Worm (Caenorhabditis elegans) whole organism, L1 larva: Measurements from ENCODE around the gene doxa-1.

Experiments
- C16A3.4 ChIP-seq: fragments of 150-350 bp; optimal IDR thresholded peaks from 2 replicates; lab custom pipeline; 2014; ENCODE audit warnings: missing biosample characterization, missing genetic modification characterization
- F16B12.6 ChIP-seq: fragments of 150-350 bp; optimal IDR thresholded peaks from 2 replicates; lab custom pipeline; 2014; ENCODE audit warnings: missing biosample characterization, missing genetic modification characterization
- Y116A8C.19 ChIP-seq: sonication (generic microtip); optimal IDR thresholded peaks from 2 replicates; lab custom pipeline; 2016; ENCODE audit warnings: missing compliant biosample characterization, missing genetic modification characterization, borderline replicate concordance
- alr-1 ChIP-seq: fragments of 200-800 bp; sonication (Bioruptor generic); optimal IDR thresholded peaks from 2 replicates; lab custom pipeline; 2018; ENCODE audit warnings: borderline replicate concordance, mild to moderate bottlenecking, missing genetic modification characterization, missing compliant biosample characterization
- aly-2 ChIP-seq: fragments of 150-350 bp; optimal IDR thresholded peaks from 2 replicates; lab custom pipeline; 2014; ENCODE audit warnings: missing biosample characterization, missing genetic modification characterization
- blmp-1 ChIP-seq: fragments of 150-350 bp; optimal IDR thresholded peaks from 2 replicates; lab custom pipeline; 2014; ENCODE audit warnings: missing biosample characterization, missing genetic modification characterization
- ceh-8 ChIP-seq: fragments of 200-800 bp; sonication (Bioruptor generic); optimal IDR thresholded peaks from 2 replicates; lab custom pipeline; 2018; ENCODE audit warnings: mild to moderate bottlenecking, missing genetic modification characterization, moderate library complexity, missing compliant biosample characterization
- ceh-90 ChIP-seq: sonication (generic microtip); optimal IDR thresholded peaks from 2 replicates; lab custom pipeline; 2016; ENCODE audit warnings: missing genetic modification characterization, missing compliant biosample characterization
- dpl-1 ChIP-seq, 3 experiments: fragments of 150-350 bp in 2 of 3; sonication (generic microtip) in 1 of 3; optimal IDR thresholded peaks; 2 replicates each; lab custom pipeline; 2014 to 2017; ENCODE audit warnings: missing biosample characterization in 3 of 3, missing genetic modification characterization in 3 of 3, missing genetic modification reagents in 3 of 3
- efl-1 ChIP-seq, 4 experiments: fragments of 150-350 bp; optimal IDR thresholded peaks in 3 of 4; peaks in 1 of 4; 1 replicate in 1 of 4; 2 replicates in 3 of 4; lab custom pipeline; 2014; ENCODE audit warnings: missing biosample characterization in 2 of 4, missing genetic modification characterization in 2 of 4, missing genetic modification reagents in 2 of 4
- efl-3 ChIP-seq: fragments of 200-800 bp; sonication (Bioruptor generic); optimal IDR thresholded peaks from 2 replicates; lab custom pipeline; 2018; ENCODE audit warnings: mild to moderate bottlenecking, missing genetic modification characterization, missing compliant biosample characterization
- egl-13 ChIP-seq: sonication (generic microtip); optimal IDR thresholded peaks from 2 replicates; lab custom pipeline; 2016; ENCODE audit warnings: missing genotype, missing genetic modification reagents, missing genetic modification characterization, missing compliant biosample characterization
- elt-3 ChIP-seq, 6 experiments: fragments of 150-350 bp in 1 of 6; sonication (generic microtip); optimal IDR thresholded peaks; 2 replicates each; lab custom pipeline; 2017 to 2018; ENCODE audit warnings: missing biosample characterization in 6 of 6, missing genetic modification characterization in 6 of 6, inconsistent platforms in 1 of 6
- ets-5 ChIP-seq: fragments of 200-800 bp; sonication (Bioruptor generic); IDR thresholded peaks from 2 replicates; pipeline ENCODE4 v1.3.6; 2022; ENCODE audit warnings: missing genetic modification characterization, missing compliant biosample characterization
- fkh-10 ChIP-seq: sonication (generic microtip); optimal IDR thresholded peaks from 2 replicates; lab custom pipeline; 2017; ENCODE audit warnings: missing biosample characterization, missing genetic modification reagents, missing genetic modification characterization
- fkh-4 ChIP-seq: sonication (generic microtip); optimal IDR thresholded peaks from 2 replicates; lab custom pipeline; 2016; ENCODE audit warnings: missing compliant biosample characterization, missing genetic modification characterization, borderline replicate concordance
- fkh-8 ChIP-seq: sonication (generic microtip); optimal IDR thresholded peaks from 2 replicates; lab custom pipeline; 2016; ENCODE audit warnings: mild to moderate bottlenecking, missing genetic modification characterization, missing compliant biosample characterization
- grh-1 ChIP-seq: fragments of 200-800 bp; sonication (Bioruptor generic); IDR thresholded peaks from 2 replicates; pipeline ENCODE4 v1.3.6; 2022; ENCODE audit warnings: missing genetic modification reagents, missing genetic modification characterization, missing compliant biosample characterization
- hlh-4 ChIP-seq: sonication (generic microtip); optimal IDR thresholded peaks from 2 replicates; lab custom pipeline; 2016; ENCODE audit warnings: mild to moderate bottlenecking, missing genetic modification characterization, missing compliant biosample characterization
- irx-1 ChIP-seq: sonication (generic microtip); optimal IDR thresholded peaks from 2 replicates; lab custom pipeline; 2016; ENCODE audit warnings: missing genetic modification characterization, missing compliant biosample characterization
- isw-1 ChIP-seq: fragments of 200-800 bp; sonication (Bioruptor generic); IDR thresholded peaks from 2 replicates; pipeline ENCODE4 v1.3.6; 2022; ENCODE audit warnings: missing genetic modification characterization, missing compliant biosample characterization
- jun-1 ChIP-seq: fragments of 150-350 bp; optimal IDR thresholded peaks from 2 replicates; lab custom pipeline; 2014; ENCODE audit warnings: missing biosample characterization, missing genetic modification reagents, missing genetic modification characterization
- lin-13 ChIP-seq: fragments of 150-350 bp; optimal IDR thresholded peaks from 2 replicates; lab custom pipeline; 2014; ENCODE audit warnings: missing biosample characterization, missing genetic modification reagents, missing genetic modification characterization
- lin-14 ChIP-seq: fragments of 200-800 bp; sonication (Bioruptor generic); optimal IDR thresholded peaks from 2 replicates; lab custom pipeline; 2018; ENCODE audit warnings: mild to moderate bottlenecking, missing genetic modification characterization, moderate library complexity, missing compliant biosample characterization
- lin-15B ChIP-seq: fragments of 150-350 bp; sonication (generic microtip); optimal IDR thresholded peaks from 3 replicates; lab custom pipeline; 2014; ENCODE audit warnings: missing biosample characterization, missing genetic modification characterization
- lin-35 ChIP-seq, 2 experiments: fragments of 150-350 bp; optimal IDR thresholded peaks; 2 replicates each; lab custom pipeline; 2014; ENCODE audit warnings: missing biosample characterization in 2 of 2, missing genetic modification characterization in 2 of 2, missing genetic modification reagents in 2 of 2
- lsy-2 ChIP-seq, 2 experiments: fragments of 150-350 bp; optimal IDR thresholded peaks; 2 replicates each; lab custom pipeline; 2014; ENCODE audit warnings: missing biosample characterization in 2 of 2, missing genetic modification characterization in 2 of 2
- mab-9 ChIP-seq: fragments of 200-800 bp; sonication (Bioruptor generic); IDR thresholded peaks from 2 replicates; pipeline ENCODE4 v1.3.6; 2022; ENCODE audit warnings: missing genetic modification reagents, missing genetic modification characterization, missing compliant biosample characterization
- mef-2 ChIP-seq: fragments of 150-350 bp; optimal IDR thresholded peaks from 2 replicates; lab custom pipeline; 2014; ENCODE audit warnings: missing biosample characterization, missing genetic modification characterization
- mep-1 ChIP-seq: fragments of 150-350 bp; optimal IDR thresholded peaks from 2 replicates; lab custom pipeline; 2014; ENCODE audit warnings: missing biosample characterization, missing genetic modification characterization
- nhr-11 ChIP-seq: fragments of 150-350 bp; optimal IDR thresholded peaks from 2 replicates; lab custom pipeline; 2014; ENCODE audit warnings: missing biosample characterization, missing genetic modification characterization
- nhr-237 ChIP-seq: fragments of 150-350 bp; optimal IDR thresholded peaks from 2 replicates; lab custom pipeline; 2014; ENCODE audit warnings: missing biosample characterization, missing genetic modification characterization
- nhr-28 ChIP-seq: fragments of 150-350 bp; optimal IDR thresholded peaks from 2 replicates; lab custom pipeline; 2014; ENCODE audit warnings: missing biosample characterization, missing genetic modification characterization
- nhr-77 ChIP-seq: fragments of 150-350 bp; optimal IDR thresholded peaks from 2 replicates; lab custom pipeline; 2014; ENCODE audit warnings: missing biosample characterization, missing genetic modification characterization
- nhr-84 ChIP-seq: sonication (generic microtip); optimal IDR thresholded peaks from 2 replicates; lab custom pipeline; 2017; ENCODE audit warnings: missing biosample characterization, missing genetic modification characterization
- nhr-85 ChIP-seq: sonication (generic microtip); peaks from one replicate; lab custom pipeline; 2016; ENCODE audit warnings: missing genetic modification characterization, inconsistent platforms, missing compliant biosample characterization
- nhr-90 ChIP-seq: sonication (generic microtip); optimal IDR thresholded peaks from 2 replicates; lab custom pipeline; 2016; ENCODE audit warnings: mild to moderate bottlenecking, missing genetic modification characterization, missing compliant biosample characterization; ENCODE audit not compliant: poor library complexity
- pag-3 ChIP-seq: sonication (generic microtip); optimal IDR thresholded peaks from 2 replicates; lab custom pipeline; 2017; ENCODE audit warnings: missing genetic modification characterization, mild to moderate bottlenecking, missing compliant biosample characterization, antibody characterized with exemption, borderline replicate concordance; ENCODE audit not compliant: insufficient read depth
- pax-3 ChIP-seq: fragments of 200-800 bp; sonication (Bioruptor generic); optimal IDR thresholded peaks from 2 replicates; lab custom pipeline; 2018; ENCODE audit warnings: mild to moderate bottlenecking, missing genetic modification characterization, moderate library complexity, missing compliant biosample characterization
- rnt-1 ChIP-seq: sonication (generic microtip); optimal IDR thresholded peaks from 2 replicates; lab custom pipeline; 2016; ENCODE audit warnings: mild to moderate bottlenecking, missing genetic modification characterization, moderate library complexity, missing compliant biosample characterization
- snu-23 ChIP-seq: sonication (generic microtip); optimal IDR thresholded peaks from 2 replicates; lab custom pipeline; 2016; ENCODE audit warnings: missing genetic modification characterization, missing compliant biosample characterization
- swsn-7 ChIP-seq: sonication (generic microtip); optimal IDR thresholded peaks from 2 replicates; lab custom pipeline; 2016; ENCODE audit warnings: missing genetic modification characterization, missing compliant biosample characterization
- unc-130 ChIP-seq: fragments of 150-350 bp; optimal IDR thresholded peaks from 2 replicates; lab custom pipeline; 2017; ENCODE audit warnings: missing biosample characterization, missing genetic modification characterization, inconsistent platforms
- unc-62 ChIP-seq: fragments of 150-350 bp; optimal IDR thresholded peaks from 2 replicates; lab custom pipeline; 2014; ENCODE audit warnings: missing biosample characterization, missing genetic modification reagents, missing genetic modification characterization
- vab-15 ChIP-seq: sonication (generic microtip); optimal IDR thresholded peaks from 2 replicates; lab custom pipeline; 2017; ENCODE audit warnings: missing genotype, mild to moderate bottlenecking, missing genetic modification characterization, missing compliant biosample characterization
- xbp-1 ChIP-seq: sonication (generic microtip); optimal IDR thresholded peaks from 2 replicates; lab custom pipeline; 2016; ENCODE audit warnings: missing genetic modification characterization, missing compliant biosample characterization
- zip-4 ChIP-seq: fragments of 200-800 bp; sonication (Bioruptor generic); optimal IDR thresholded peaks from 2 replicates; lab custom pipeline; 2018; ENCODE audit warnings: mild to moderate bottlenecking, missing genetic modification characterization, moderate library complexity, missing compliant biosample characterization
- ztf-11 ChIP-seq, 2 experiments: sonication (generic microtip); optimal IDR thresholded peaks; 2 replicates each; lab custom pipeline; 2016 to 2017; ENCODE audit warnings: missing genetic modification characterization in 2 of 2, missing biosample characterization in 1 of 2, missing compliant biosample characterization in 1 of 2
- ztf-4 ChIP-seq: fragments of 150-350 bp; optimal IDR thresholded peaks from 2 replicates; lab custom pipeline; 2014; ENCODE audit warnings: missing biosample characterization, missing genetic modification characterization

The doxa-1 gene

DNA sequence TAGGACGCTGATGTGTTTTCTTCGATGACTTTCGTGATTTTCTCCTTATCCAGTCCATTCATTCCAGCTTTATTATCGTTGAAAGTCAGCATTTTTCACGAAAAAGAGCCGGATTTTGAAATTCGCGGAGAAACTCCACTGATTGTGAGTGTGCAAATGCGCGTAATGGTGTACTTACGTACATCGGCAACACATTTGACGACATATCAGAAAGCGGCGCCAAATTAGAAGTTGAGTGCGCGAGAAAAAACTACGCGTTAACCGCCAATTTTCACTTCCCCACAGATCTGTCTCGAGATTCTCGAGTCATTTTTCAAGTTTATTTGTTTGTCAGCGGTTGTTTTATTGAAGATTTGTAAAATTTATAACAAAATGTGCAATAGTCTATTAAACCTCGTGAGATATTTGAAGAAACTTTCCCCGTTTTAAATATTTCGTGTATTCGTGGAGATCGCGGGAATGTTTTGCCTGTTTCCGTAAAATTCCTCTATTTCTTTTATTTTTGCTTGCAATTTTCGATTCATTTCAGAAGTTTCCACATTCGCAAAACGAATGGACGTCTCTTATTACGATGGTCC lies 47.6 kb downstream of the doxa-1 start, which contains the start of the genes polk-1 and gpr-1:
TSS of gene polk-1 (minus strand) at position 186 of the 578 bp plus-strand sequence.
TSS of gene gpr-1 (plus strand) at position 528 of the 578 bp plus-strand sequence.
- TF ChIP-seq xbp-1 (no peak), fkh-4 (no peak), unc-62 (GFP tag; lab: Kevin White, UChicago) (no peak), Y116A8C.19 (tag; lab: Kevin White, UChicago) (no peak), mab-9 (GFP tag; lab: Robert Waterston, UW) (no peak), lin-15B (tag; lab: Kevin White, UChicago) (peak; percentile 36), snu-23 (GFP tag; lab: Kevin White, UChicago) (peak; percentile 22), unc-130 (tag; lab: Kevin White, UChicago) (no peak), aly-2 (tag; lab: Kevin White, UChicago) (no peak), ets-5 (GFP tag; lab: Robert Waterston, UW) (no peak), lin-35 (GFP tag; optimal IDR thresholded peaks at IDR 0.05; lab: Kevin White, UChicago) (peak; percentile 68 to 93), lin-13 (GFP tag; lab: Kevin White, UChicago) (peak; percentile 52), fkh-8 (no peak), efl-1 (optimal IDR thresholded peaks at IDR 0.05; lab: Kevin White, UChicago) (peak; percentile 80 to 83), efl-1 (GFP tag; optimal IDR thresholded peaks at IDR 0.05 in 1 of 2; lab: Kevin White, UChicago) (peak; percentile 85 to 98), nhr-85 (tag; lab: Kevin White, UChicago) (no peak), nhr-77 (tag; lab: Kevin White, UChicago) (no peak), pax-3 (tag; lab: Kevin White, UChicago) (no peak), mep-1 (no peak), F16B12.6 (peak; percentile 79), dpl-1 (GFP tag; optimal IDR thresholded peaks at IDR 0.05; lab: Kevin White, UChicago) (peak; percentile 74 to 86 (median 81)), swsn-7 (tag; lab: Kevin White, UChicago) (no peak), ceh-8 (no peak), isw-1 (GFP tag; lab: Robert Waterston, UW) (peak; percentile 27; the same call in 1 of the 2 replicates), zip-4 (GFP tag; lab: Kevin White, UChicago) (no peak), rnt-1 (tag; lab: Kevin White, UChicago) (no peak), blmp-1 (tag; lab: Kevin White, UChicago) (peak; percentile 23), lsy-2 (tag; optimal IDR thresholded peaks at IDR 0.05; lab: Kevin White, UChicago) (peak; percentile 29 to 52), C16A3.4 (tag; lab: Kevin White, UChicago) (peak; percentile 25)

DNA sequence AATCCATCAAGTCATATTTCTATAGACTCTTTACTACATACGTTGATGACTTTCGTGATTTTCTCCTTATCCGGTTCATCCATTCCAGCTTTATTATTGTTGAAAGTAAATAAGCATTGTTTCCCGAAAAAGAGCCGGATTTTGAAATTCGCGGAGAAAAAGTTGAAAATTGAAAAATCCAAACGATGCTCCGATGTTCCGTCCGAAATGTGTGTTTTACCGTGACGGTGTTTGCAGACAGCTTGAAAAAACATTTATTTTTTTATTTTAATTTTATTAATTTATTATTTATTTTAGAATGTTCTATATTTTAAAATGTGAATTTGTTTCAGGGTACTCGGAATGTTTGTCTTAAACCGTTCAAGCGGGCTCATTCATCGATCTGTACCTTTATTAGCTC lies 49.9 kb downstream of the doxa-1 start, which contains the start of gene dnj-10:
TSS of gene dnj-10 (plus strand) at position 333 of the 400 bp plus-strand sequence.
- TF ChIP-seq elt-3 (tag; optimal IDR thresholded peaks at IDR 0.05; lab: Kevin White, UChicago) (peak in 1 of 6 experiments; percentile 31), lin-15B (tag; lab: Kevin White, UChicago) (peak; percentile 86), jun-1 (tag; lab: Kevin White, UChicago) (no peak), F16B12.6 (peak; percentile 87), egl-13 (tag; lab: Kevin White, UChicago) (peak; percentile 21), grh-1 (GFP tag; lab: Robert Waterston, UW) (no peak), hlh-4 (no peak), pag-3 (no peak), fkh-10 (GFP tag; lab: Kevin White, UChicago) (peak; percentile 3), isw-1 (GFP tag; lab: Robert Waterston, UW) (peak; percentile 51), nhr-85 (tag; lab: Kevin White, UChicago) (peak; percentile 73), rnt-1 (tag; lab: Kevin White, UChicago) (peak; percentile 52), ztf-4 (tag; lab: Kevin White, UChicago) (no peak), ztf-11 (tag; optimal IDR thresholded peaks at IDR 0.05; lab: Kevin White, UChicago) (no peak), lin-13 (GFP tag; lab: Kevin White, UChicago) (no peak), ceh-90 (peak; percentile 9), nhr-84 (tag; lab: Kevin White, UChicago) (no peak), irx-1 (tag; lab: Kevin White, UChicago) (peak; percentile 57), blmp-1 (tag; lab: Kevin White, UChicago) (peak; percentile 67), vab-15 (tag; lab: Kevin White, UChicago) (no peak), efl-3 (GFP tag; lab: Kevin White, UChicago) (no peak), alr-1 (no peak), nhr-11 (tag; lab: Kevin White, UChicago) (no peak), nhr-90 (tag; lab: Kevin White, UChicago) (peak; percentile 45), nhr-28 (tag; lab: Kevin White, UChicago) (no peak), aly-2 (tag; lab: Kevin White, UChicago) (no peak), nhr-237 (tag; lab: Kevin White, UChicago) (no peak), lin-14 (peak; percentile 84), mef-2 (no peak), fkh-8 (peak; percentile 49)
